Fruit fly (Drosophila melanogaster) Kc167 (cell line): ENCODE data around the gene CG15035.

Experiments used
- Sin3A ChIP-seq: fragments of >200 bp; optimal IDR thresholded peaks from 2 replicates; lab custom pipeline; 2018; ENCODE audit warnings: missing external identifiers
- h ChIP-seq: fragments of >200 bp; optimal IDR thresholded peaks from 3 replicates; lab custom pipeline; 2018; ENCODE audit warnings: missing external identifiers
- insv ChIP-seq: fragments of >200 bp; optimal IDR thresholded peaks from 3 replicates; lab custom pipeline; 2018; ENCODE audit warnings: missing external identifiers
- psq ChIP-seq: fragments of >200 bp; optimal IDR thresholded peaks from 2 replicates; lab custom pipeline; 2017; ENCODE audit warnings: missing external identifiers
- ttk ChIP-seq: sonication (Bioruptor generic); optimal IDR thresholded peaks from 2 replicates; lab custom pipeline; 2017; ENCODE audit warnings: missing external identifiers

- TF ChIP-seq Sin3A (lab: Kevin White, UChicago) = no peak
- no peak for TF ChIP-seq ttk (lab: Kevin White, UChicago)
- no peak for TF ChIP-seq insv (lab: Kevin White, UChicago)
- no peak for TF ChIP-seq psq
- TF ChIP-seq h (lab: Kevin White, UChicago) = no peak
Measured at dm6 chrX:7411806-7412205, 8.8 kb upstream of the CG15035 start, which contains the start of gene CG42246.
